Worm (Caenorhabditis elegans): ENCODE data around the gene hlh-27.

- TF ChIP-seq zag-1 (tag; optimal IDR thresholded peaks at IDR 0.05) (no peak), snpc-4 (tag; optimal IDR thresholded peaks at IDR 0.05) (no peak), daf-12 (tag; optimal IDR thresholded peaks at IDR 0.05) (no peak), nhr-28 (tag; optimal IDR thresholded peaks at IDR 0.05) (no peak), lsy-12 (tag; optimal IDR thresholded peaks at IDR 0.05) (no peak), unc-39 (tag; optimal IDR thresholded peaks at IDR 0.05) (no peak), sea-2 (GFP tag; optimal IDR thresholded peaks at IDR 0.05) (no peak), ceh-9 (tag; optimal IDR thresholded peaks at IDR 0.05) (no peak), hmg-11 (tag; optimal IDR thresholded peaks at IDR 0.05) (no peak), mdl-1 (tag; optimal IDR thresholded peaks at IDR 0.05) (no peak), jun-1 (tag; optimal IDR thresholded peaks at IDR 0.05) (no peak)
Measured at ce11 chrII:5551517-5551916, 11.5 kb upstream of the hlh-27 start, which contains the start of gene C17C3.5.

Data from whole organism, L3 larva.